Worm (Caenorhabditis elegans): ENCODE data around the gene ascc-1.

Gene ascc-1

ce11 chrII:37213-37612, 20.3 kb upstream of the ascc-1 start, which contains the start of gene F23F1.6:
Gene F23F1.6 (minus strand): TSS chrII:37313.
- no peak for TF ChIP-seq alr-1 (tag; optimal IDR thresholded peaks at IDR 0.05)
- no peak for TF ChIP-seq ztf-4 (tag; optimal IDR thresholded peaks at IDR 0.05)
- TF ChIP-seq nhr-23 (tag; optimal IDR thresholded peaks at IDR 0.05): no peak
- TF ChIP-seq ama-1 (optimal IDR thresholded peaks at IDR 0.05): no peak
- TF ChIP-seq lin-13 (GFP tag; optimal IDR thresholded peaks at IDR 0.05): no peak
- no peak for TF ChIP-seq aly-2 (tag; optimal IDR thresholded peaks at IDR 0.05)
- no peak for TF ChIP-seq zag-1 (tag; optimal IDR thresholded peaks at IDR 0.05)
- no peak for TF ChIP-seq gmeb-1 (tag; optimal IDR thresholded peaks at IDR 0.05)
- TF ChIP-seq ztf-11 (tag; optimal IDR thresholded peaks at IDR 0.05): no peak
- no peak for TF ChIP-seq nhr-129 (tag; optimal IDR thresholded peaks at IDR 0.05)
- TF ChIP-seq Y55F3AM.14 (GFP tag; optimal IDR thresholded peaks at IDR 0.05): no peak
- no peak for TF ChIP-seq ZK546.5 (tag; optimal IDR thresholded peaks at IDR 0.05)
- TF ChIP-seq nhr-12 (tag; optimal IDR thresholded peaks at IDR 0.05): no peak
- TF ChIP-seq sem-4 (tag; optimal IDR thresholded peaks at IDR 0.05): no peak
- no peak for TF ChIP-seq mdl-1 (tag; optimal IDR thresholded peaks at IDR 0.05)
- no peak for TF ChIP-seq mbf-1 (tag; optimal IDR thresholded peaks at IDR 0.05)

- TF ChIP-seq Y55F3AM.14 (GFP tag; optimal IDR thresholded peaks at IDR 0.05) (no peak), sem-4 (tag; optimal IDR thresholded peaks at IDR 0.05) (no peak), unc-55 (GFP tag; optimal IDR thresholded peaks at IDR 0.05) (no peak), gmeb-1 (tag; optimal IDR thresholded peaks at IDR 0.05) (no peak)
Observed at ce11 chrII:39437-39836, 18.0 kb upstream of the ascc-1 start, which contains the start of gene spp-24. Gene spp-24 (minus strand): TSS chrII:39537.

ce11 chrII:41914-42313, 15.6 kb upstream of the ascc-1 start, which contains the start of gene F23F1.10:
Gene F23F1.10 (minus strand): TSS chrII:41982.
- TF ChIP-seq ceh-82 (tag; optimal IDR thresholded peaks at IDR 0.05) (no peak), mab-5 (tag; optimal IDR thresholded peaks at IDR 0.05) (no peak), gmeb-1 (tag; optimal IDR thresholded peaks at IDR 0.05) (no peak)

- peak; percentile 26 for TF ChIP-seq blmp-1 (tag; optimal IDR thresholded peaks at IDR 0.05; ENCODE audit: insufficient read depth)
- no peak for TF ChIP-seq unc-39 (tag; optimal IDR thresholded peaks at IDR 0.05)
- TF ChIP-seq nhr-12 (tag; optimal IDR thresholded peaks at IDR 0.05): no peak
- no peak for TF ChIP-seq sem-4 (tag; optimal IDR thresholded peaks at IDR 0.05)
- TF ChIP-seq ztf-1 (GFP tag; conservative IDR thresholded peaks at IDR 0.05): no peak
- peak; percentile 41 for TF ChIP-seq nhr-25 (tag; optimal IDR thresholded peaks at IDR 0.05)
- TF ChIP-seq F13H6.1 (tag; optimal IDR thresholded peaks at IDR 0.05): peak; percentile 23
- no peak for TF ChIP-seq dmd-4 (tag; optimal IDR thresholded peaks at IDR 0.05)
- TF ChIP-seq ZK546.5 (tag; optimal IDR thresholded peaks at IDR 0.05): no peak
- no peak for TF ChIP-seq mab-5 (tag; optimal IDR thresholded peaks at IDR 0.05)
- TF ChIP-seq fos-1 (tag; optimal IDR thresholded peaks at IDR 0.05): peak; percentile 57
- TF ChIP-seq nhr-23 (tag; optimal IDR thresholded peaks at IDR 0.05): no peak
- no peak for TF ChIP-seq elt-1 (tag; optimal IDR thresholded peaks at IDR 0.05)
- peak; percentile 77 for TF ChIP-seq crh-2 (tag; optimal IDR thresholded peaks at IDR 0.05)
- TF ChIP-seq unc-62 (GFP tag; optimal IDR thresholded peaks at IDR 0.05): no peak
- no peak for TF ChIP-seq alr-1 (tag; optimal IDR thresholded peaks at IDR 0.05)
- TF ChIP-seq gmeb-1 (tag; optimal IDR thresholded peaks at IDR 0.05): peak; percentile 48
- no peak for TF ChIP-seq mdl-1 (tag; optimal IDR thresholded peaks at IDR 0.05)
- no peak for TF ChIP-seq nhr-6 (tag; optimal IDR thresholded peaks at IDR 0.05)
- no peak for TF ChIP-seq zag-1 (tag; optimal IDR thresholded peaks at IDR 0.05)
- peak; percentile 24 for TF ChIP-seq ztf-4 (tag; optimal IDR thresholded peaks at IDR 0.05)
- TF ChIP-seq ceh-16 (tag; optimal IDR thresholded peaks at IDR 0.05): no peak
- peak; percentile 81 for TF ChIP-seq unc-55 (GFP tag; optimal IDR thresholded peaks at IDR 0.05)
- TF ChIP-seq Y55F3AM.14 (GFP tag; optimal IDR thresholded peaks at IDR 0.05): no peak
- no peak for TF ChIP-seq elt-3 (tag; optimal IDR thresholded peaks at IDR 0.05)
- no peak for TF ChIP-seq egl-27 (tag; optimal IDR thresholded peaks at IDR 0.05)
- TF ChIP-seq mbf-1 (tag; optimal IDR thresholded peaks at IDR 0.05): no peak
- no peak for TF ChIP-seq ceh-82 (tag; optimal IDR thresholded peaks at IDR 0.05)
- TF ChIP-seq R02D3.7 (tag; optimal IDR thresholded peaks at IDR 0.05): no peak
- TF ChIP-seq snpc-4 (tag; optimal IDR thresholded peaks at IDR 0.05): no peak
- TF ChIP-seq aly-2 (tag; optimal IDR thresholded peaks at IDR 0.05): no peak
- peak; percentile 68 for TF ChIP-seq lin-11 (tag; optimal IDR thresholded peaks at IDR 0.05)
- TF ChIP-seq lsy-2 (tag; optimal IDR thresholded peaks at IDR 0.05): peak in 1 of 2 experiments; percentile 82
- peak; percentile 98 for TF ChIP-seq skn-1 (tag; optimal IDR thresholded peaks at IDR 0.05)
- TF ChIP-seq C34F6.9 (tag; optimal IDR thresholded peaks at IDR 0.05): peak; percentile 87
- peak; percentile 68 for TF ChIP-seq lin-13 (GFP tag; optimal IDR thresholded peaks at IDR 0.05)
- peak; percentile 25 for TF ChIP-seq sma-3 (GFP tag; optimal IDR thresholded peaks at IDR 0.05)
- TF ChIP-seq nhr-11 (tag; optimal IDR thresholded peaks at IDR 0.05): no peak
- no peak for TF ChIP-seq nhr-237 (tag; optimal IDR thresholded peaks at IDR 0.05)
- TF ChIP-seq peb-1 (tag; optimal IDR thresholded peaks at IDR 0.05): no peak
- TF ChIP-seq nhr-10 (tag; optimal IDR thresholded peaks at IDR 0.05): no peak
- no peak for TF ChIP-seq ama-1 (optimal IDR thresholded peaks at IDR 0.05)
- no peak for TF ChIP-seq ztf-11 (tag; optimal IDR thresholded peaks at IDR 0.05)
- TF ChIP-seq nhr-129 (tag; optimal IDR thresholded peaks at IDR 0.05): peak; percentile 60
- TF ChIP-seq nhr-21 (tag; optimal IDR thresholded peaks at IDR 0.05): no peak
- no peak for TF ChIP-seq nhr-77 (tag; optimal IDR thresholded peaks at IDR 0.05)
Observed at ce11 chrII:43640-44039, 13.8 kb upstream of the ascc-1 start, which contains the start of gene nfyc-1. Gene nfyc-1 (plus strand): TSS chrII:43907.

Measured in whole organism, L2 larva.